Fruit fly (Drosophila melanogaster) whole organism, embryonic: ENCODE measurements around the gene Polr3A.

Experiments
- B-H1 ChIP-seq: fragments of 200-800 bp; sonication (Bioruptor generic); IDR thresholded peaks from 3 replicates; pipeline ENCODE4 v1.3.6; 2022; ENCODE audit warnings: missing biosample characterization, missing genetic modification characterization
- B-H2 ChIP-seq: fragments of 200-800 bp; sonication (Bioruptor generic); optimal IDR thresholded peaks from 2 replicates; lab custom pipeline; 2018; ENCODE audit warnings: missing biosample characterization, mild to moderate bottlenecking, missing genetic modification characterization
- Blimp-1 ChIP-seq: fragments of 200-800 bp; sonication (Bioruptor generic); optimal IDR thresholded peaks from 3 replicates; lab custom pipeline; 2018; ENCODE audit warnings: missing biosample characterization, missing genetic modification characterization, mild to moderate bottlenecking, moderate library complexity, missing genetic modification reagents
- CG13287 ChIP-seq: fragments of 200-800 bp; sonication (Bioruptor generic); IDR thresholded peaks from 2 replicates; pipeline ENCODE4 v1.3.6; 2022; ENCODE audit warnings: missing biosample characterization, missing genetic modification characterization; ENCODE audit not compliant: partially characterized antibody
- CG14860 ChIP-seq: fragments of 200-800 bp; sonication (Bioruptor generic); IDR thresholded peaks from 3 replicates; pipeline ENCODE4 v1.3.6; 2022; ENCODE audit warnings: missing biosample characterization, missing genetic modification characterization; ENCODE audit not compliant: partially characterized antibody
- CG17612 ChIP-seq: fragments of 200-800 bp; sonication (Bioruptor generic); IDR thresholded peaks from 2 replicates; pipeline ENCODE4 v1.3.6; 2022; ENCODE audit warnings: missing biosample characterization, missing genetic modification characterization
- CG18262 ChIP-seq: fragments of 200-800 bp; optimal IDR thresholded peaks from 3 replicates; lab custom pipeline; 2019; ENCODE audit warnings: missing biosample characterization, mild to moderate bottlenecking, missing genetic modification characterization, moderate library complexity
- CG18619 ChIP-seq: fragments of 200-800 bp; sonication (Bioruptor generic); optimal IDR thresholded peaks from 3 replicates; lab custom pipeline; 2017; ENCODE audit warnings: missing biosample characterization, mild to moderate bottlenecking, missing genetic modification characterization
- CG2199 ChIP-seq: fragments of 200-800 bp; sonication (Bioruptor generic); IDR thresholded peaks from 3 replicates; pipeline ENCODE4 v1.3.6; 2022; ENCODE audit warnings: missing biosample characterization, missing genetic modification characterization
- CG30431 ChIP-seq: fragments of 200-800 bp; sonication (Bioruptor generic); optimal IDR thresholded peaks from 2 replicates; lab custom pipeline; 2017; ENCODE audit warnings: missing biosample characterization, missing genetic modification characterization
- CG34224 ChIP-seq: fragments of 200-800 bp; sonication (Bioruptor generic); IDR thresholded peaks from 3 replicates; pipeline ENCODE4 v1.3.6; 2022; ENCODE audit warnings: missing biosample characterization, missing genetic modification characterization; ENCODE audit not compliant: partially characterized antibody
- CG3726 ChIP-seq: fragments of 200-800 bp; sonication (Bioruptor generic); IDR thresholded peaks from 3 replicates; pipeline ENCODE4, ENCODE4 v1.3.6; 2022; ENCODE audit warnings: missing biosample characterization, missing genetic modification characterization
- CG4707 ChIP-seq: fragments of 200-800 bp; sonication (Bioruptor generic); optimal IDR thresholded peaks from 2 replicates; lab custom pipeline; 2018; ENCODE audit warnings: missing biosample characterization, mild to moderate bottlenecking, missing genetic modification characterization, moderate library complexity
- CG6689 ChIP-seq: fragments of 200-800 bp; sonication (Bioruptor generic); IDR thresholded peaks from 2 replicates; pipeline ENCODE4 v1.3.6; 2022; ENCODE audit warnings: missing biosample characterization, missing genetic modification characterization
- CG6791 ChIP-seq: fragments of 200-800 bp; sonication (Bioruptor generic); IDR thresholded peaks from 3 replicates; pipeline ENCODE4 v1.3.6; 2022; ENCODE audit warnings: missing biosample characterization, missing genetic modification characterization; ENCODE audit not compliant: partially characterized antibody
- CG7987 ChIP-seq: fragments of 200-800 bp; sonication (Bioruptor generic); optimal IDR thresholded peaks from 2 replicates; lab custom pipeline; 2018; ENCODE audit warnings: missing biosample characterization, mild to moderate bottlenecking, missing genetic modification characterization, moderate library complexity
- CG8089 ChIP-seq: fragments of 200-800 bp; sonication (Bioruptor generic); optimal IDR thresholded peaks from 3 replicates; lab custom pipeline; 2016; ENCODE audit warnings: missing biosample characterization, missing genetic modification characterization
- CHES-1-like ChIP-seq: fragments of 200-800 bp; sonication (Bioruptor generic); optimal IDR thresholded peaks from 2 replicates; lab custom pipeline; 2016; ENCODE audit warnings: missing biosample characterization, missing genetic modification characterization
- CTCF ChIP-seq: fragments of 200-800 bp; sonication (Bioruptor generic); optimal IDR thresholded peaks from 2 replicates; lab custom pipeline; 2017; ENCODE audit warnings: missing biosample characterization, mild to moderate bottlenecking, missing genetic modification characterization, moderate library complexity
- Dll ChIP-seq: fragments of 200-800 bp; sonication (Bioruptor generic); IDR thresholded peaks from 4 replicates; pipeline ENCODE4 v1.3.6; 2022; ENCODE audit warnings: missing biosample characterization, missing genetic modification characterization; ENCODE audit not compliant: partially characterized antibody
- HLH3B ChIP-seq: fragments of 200-800 bp; sonication (Bioruptor generic); IDR thresholded peaks from 2 replicates; pipeline ENCODE4 v1.3.6; 2022; ENCODE audit warnings: missing biosample characterization, missing genetic modification characterization
- Hand ChIP-seq: fragments of 200-800 bp; sonication (Bioruptor generic); optimal IDR thresholded peaks from 2 replicates; lab custom pipeline; 2017; ENCODE audit warnings: mild to moderate bottlenecking, missing biosample characterization, missing genetic modification reagents, missing genetic modification characterization
- Hr78 ChIP-seq, 2 experiments: fragments of 200-800 bp in 1 of 2; fragments of >200 bp in 1 of 2; sonication (Bioruptor generic) in 1 of 2; optimal IDR thresholded peaks; 2 replicates each; lab custom pipeline; 2017 to 2019; ENCODE audit warnings: missing biosample characterization in 2 of 2, missing genetic modification characterization in 2 of 2, mild to moderate bottlenecking in 1 of 2, moderate library complexity in 1 of 2
- Lhr ChIP-seq: fragments of 200-800 bp; sonication (Bioruptor generic); optimal IDR thresholded peaks from 3 replicates; lab custom pipeline; 2017; ENCODE audit warnings: mild to moderate bottlenecking, missing biosample characterization, missing genetic modification reagents, missing genetic modification characterization
- Lpt ChIP-seq: fragments of >200 bp; optimal IDR thresholded peaks from 2 replicates; lab custom pipeline; 2018; ENCODE audit warnings: missing biosample characterization, missing genetic modification characterization
- MBD-R2 ChIP-seq: fragments of 200-800 bp; sonication (Bioruptor generic); IDR thresholded peaks from 2 replicates; pipeline ENCODE4 v1.3.6; 2022; ENCODE audit warnings: missing biosample characterization, missing genetic modification characterization
- aop ChIP-seq: fragments of 200-800 bp; sonication (Bioruptor generic); IDR thresholded peaks from 2 replicates; pipeline ENCODE4 v1.3.6; 2022; ENCODE audit warnings: missing biosample characterization, missing genetic modification characterization
- ap ChIP-seq: fragments of 200-800 bp; sonication (Bioruptor generic); IDR thresholded peaks from 2 replicates; pipeline ENCODE4 v1.3.6; 2022; ENCODE audit warnings: missing biosample characterization, missing genetic modification characterization
- ato ChIP-seq: fragments of 200-800 bp; sonication (Bioruptor generic); IDR thresholded peaks from 2 replicates; pipeline ENCODE4 v1.3.6; 2022; ENCODE audit warnings: missing biosample characterization, missing genetic modification characterization; ENCODE audit not compliant: partially characterized antibody
- chif ChIP-seq, 2 experiments: fragments of 200-800 bp; sonication (Bioruptor generic); optimal IDR thresholded peaks; 3 replicates each; lab custom pipeline; 2016; ENCODE audit warnings: missing biosample characterization in 2 of 2, missing genetic modification characterization in 2 of 2
- chm ChIP-seq: fragments of 200-800 bp; sonication (Bioruptor generic); IDR thresholded peaks from 2 replicates; pipeline ENCODE4 v1.3.6; 2022; ENCODE audit warnings: missing biosample characterization, missing genetic modification characterization
- dm ChIP-seq: fragments of 200-800 bp; sonication (Bioruptor generic); optimal IDR thresholded peaks from 3 replicates; lab custom pipeline; 2016; ENCODE audit warnings: missing biosample characterization, missing genetic modification characterization
- grn ChIP-seq: fragments of 200-800 bp; sonication (Bioruptor generic); optimal IDR thresholded peaks from 3 replicates; lab custom pipeline; 2017; ENCODE audit warnings: missing biosample characterization, missing genetic modification characterization
- kni ChIP-seq: fragments of 200-800 bp; sonication (Bioruptor generic); optimal IDR thresholded peaks from 3 replicates; lab custom pipeline; 2017; ENCODE audit warnings: mild to moderate bottlenecking, missing biosample characterization, missing genetic modification reagents, missing genetic modification characterization
- mam ChIP-seq: fragments of 200-800 bp; sonication (Bioruptor generic); optimal IDR thresholded peaks from 3 replicates; lab custom pipeline; 2016; ENCODE audit warnings: missing biosample characterization, missing genetic modification characterization
- mld ChIP-seq: fragments of 200-800 bp; sonication (Bioruptor generic); IDR thresholded peaks from 3 replicates; pipeline ENCODE4 v1.3.6; 2022; ENCODE audit warnings: missing biosample characterization, missing genetic modification characterization; ENCODE audit not compliant: partially characterized antibody
- nom ChIP-seq: fragments of 200-800 bp; sonication (Bioruptor generic); optimal IDR thresholded peaks from 2 replicates; lab custom pipeline; 2017; ENCODE audit warnings: missing biosample characterization, missing genetic modification characterization, mild to moderate bottlenecking, moderate library complexity, missing genetic modification reagents
- p53 ChIP-seq: fragments of 200-800 bp; sonication (Bioruptor generic); optimal IDR thresholded peaks from 2 replicates; lab custom pipeline; 2016; ENCODE audit warnings: missing biosample characterization, missing genetic modification characterization
- pho ChIP-seq: fragments of 200-800 bp; sonication (Bioruptor generic); optimal IDR thresholded peaks from 2 replicates; lab custom pipeline; 2016; ENCODE audit warnings: missing biosample characterization, missing genetic modification characterization
- pros ChIP-seq: fragments of 200-800 bp; sonication (Bioruptor generic); optimal IDR thresholded peaks from 3 replicates; lab custom pipeline; 2019; ENCODE audit warnings: missing biosample characterization, mild to moderate bottlenecking, missing genetic modification characterization, moderate library complexity
- pum ChIP-seq: fragments of 200-800 bp; sonication (Bioruptor generic); optimal IDR thresholded peaks from 2 replicates; lab custom pipeline; 2016; ENCODE audit warnings: missing biosample characterization, missing genetic modification characterization
- ranshi ChIP-seq: fragments of 200-800 bp; sonication (Bioruptor generic); IDR thresholded peaks from 2 replicates; pipeline ENCODE4 v1.3.6; 2022; ENCODE audit warnings: missing biosample characterization, missing genetic modification characterization
- shn ChIP-seq: fragments of 200-800 bp; sonication (Bioruptor generic); optimal IDR thresholded peaks from 3 replicates; lab custom pipeline; 2016; ENCODE audit warnings: missing biosample characterization, missing genetic modification characterization
- sim ChIP-seq: fragments of 200-800 bp; sonication (Bioruptor generic); IDR thresholded peaks from 2 replicates; pipeline ENCODE4 v1.3.6; 2022; ENCODE audit warnings: missing biosample characterization, missing genetic modification characterization
- sisA ChIP-seq: fragments of 200-800 bp; sonication (Bioruptor generic); IDR thresholded peaks from 2 replicates; pipeline ENCODE4 v1.3.6; 2022; ENCODE audit warnings: missing biosample characterization, missing genetic modification characterization
- so ChIP-seq: fragments of 200-800 bp; sonication (Bioruptor generic); IDR thresholded peaks from 3 replicates; pipeline ENCODE4 v1.3.6; 2022; ENCODE audit warnings: missing biosample characterization, missing genetic modification characterization
- sob ChIP-seq: fragments of 200-800 bp; sonication (Bioruptor generic); IDR thresholded peaks from 2 replicates; pipeline ENCODE4 v1.3.6; 2022; ENCODE audit warnings: missing biosample characterization, missing genetic modification characterization
- stwl ChIP-seq: fragments of 200-800 bp; sonication (Bioruptor generic); optimal IDR thresholded peaks from 3 replicates; lab custom pipeline; 2018; ENCODE audit warnings: missing biosample characterization, mild to moderate bottlenecking, missing genetic modification characterization, moderate library complexity
- wor ChIP-seq: fragments of 200-800 bp; sonication (Bioruptor generic); IDR thresholded peaks from 2 replicates; pipeline ENCODE4 v1.3.6; 2022; ENCODE audit warnings: missing biosample characterization, missing genetic modification characterization
- zfh2 ChIP-seq: fragments of 200-800 bp; sonication (Bioruptor generic); optimal IDR thresholded peaks from 2 replicates; lab custom pipeline; 2016; ENCODE audit warnings: missing biosample characterization, missing genetic modification characterization

The Polr3A gene

DNA sequence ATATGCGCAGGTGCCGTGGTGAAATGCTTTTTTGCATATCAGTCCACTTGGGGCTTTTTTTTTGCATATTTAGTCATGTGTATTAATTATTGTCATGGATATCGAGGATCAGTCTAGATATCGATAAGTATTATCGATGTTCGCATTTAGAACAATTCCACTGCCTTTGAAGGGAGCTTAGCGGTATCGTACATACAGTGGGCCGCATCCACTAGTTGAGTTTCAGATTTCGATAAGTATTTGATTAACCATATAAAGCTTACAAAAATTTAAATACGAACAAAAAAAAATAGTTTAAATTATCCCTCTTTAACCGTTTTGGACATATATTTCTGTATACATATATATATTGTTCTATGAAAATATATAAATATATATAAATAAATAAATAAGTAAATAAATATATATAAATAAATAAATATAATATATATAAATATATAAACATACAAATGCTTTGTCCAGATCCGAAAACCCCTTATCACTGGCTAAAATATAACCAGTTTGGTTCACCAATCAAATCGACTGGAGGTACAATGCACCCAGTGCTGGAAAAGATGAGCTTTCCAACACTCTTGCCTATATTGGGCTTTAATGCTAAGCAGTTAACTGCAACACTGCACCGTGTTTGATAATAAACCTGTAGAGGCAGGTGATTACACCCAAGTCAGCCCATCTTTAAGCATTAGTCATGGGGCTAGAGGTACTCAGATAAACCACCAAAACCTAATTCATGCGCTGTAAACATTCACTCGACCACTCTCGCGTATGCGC is 40.3 kb downstream of the Polr3A start (continued):
- TF ChIP-seq CG34224 (GFP tag; lab: Robert Waterston, UW) (peak; percentile 84), ato (GFP tag; lab: Robert Waterston, UW) (peak; percentile 55), mam (GFP tag; lab: Kevin White, UChicago) (peak; percentile 15), CG13287 (GFP tag; lab: Robert Waterston, UW) (peak; percentile 81), sob (GFP tag; lab: Robert Waterston, UW) (no peak), sisA (GFP tag; lab: Robert Waterston, UW) (no peak), shn (GFP tag; lab: Kevin White, UChicago) (no peak), B-H1 (GFP tag; lab: Robert Waterston, UW) (no peak), stwl (tag; lab: Kevin White, UChicago) (peak; percentile 42), grn (GFP tag; lab: Kevin White, UChicago) (no peak), HLH3B (GFP tag; lab: Robert Waterston, UW) (no peak), Hand (GFP tag; lab: Kevin White, UChicago) (no peak), pho (GFP tag; lab: Kevin White, UChicago) (no peak), ranshi (GFP tag; lab: Robert Waterston, UW) (0 out of 2 replicates have a peak, but pooled peaks have one; percentile 3), pros (GFP tag; lab: Kevin White, UChicago) (no peak), sim (GFP tag; lab: Robert Waterston, UW) (no peak), CG30431 (GFP tag; lab: Kevin White, UChicago) (no peak), CG6791 (GFP tag; lab: Robert Waterston, UW) (peak; percentile 85), pum (GFP tag; lab: Kevin White, UChicago) (no peak), MBD-R2 (GFP tag; lab: Robert Waterston, UW) (peak; percentile 44), B-H2 (GFP tag; lab: Kevin White, UChicago) (peak; percentile 31), mld (GFP tag; lab: Robert Waterston, UW) (0 out of 3 replicates have a peak, but pooled peaks have one; percentile 37), CG2199 (GFP tag; lab: Robert Waterston, UW) (no peak), Dll (GFP tag; lab: Robert Waterston, UW) (peak; percentile 75; the same call in 3 of the 4 replicates), CTCF (GFP tag; lab: Kevin White, UChicago) (no peak), Lhr (GFP tag; lab: Kevin White, UChicago) (no peak), CG18262 (tag; lab: Kevin White, UChicago) (peak; percentile 36), ap (GFP tag; lab: Robert Waterston, UW) (no peak), Lpt (GFP tag; lab: Kevin White, UChicago) (no peak), chm (GFP tag; lab: Robert Waterston, UW) (no peak), CG6689 (GFP tag; lab: Robert Waterston, UW) (no peak), aop (GFP tag; lab: Robert Waterston, UW) (no peak), CG17612 (GFP tag; lab: Robert Waterston, UW) (no peak), p53 (no peak), CG7987 (no peak), nom (GFP tag; lab: Kevin White, UChicago) (no peak), CG3726 (no peak), CG14860 (GFP tag; lab: Robert Waterston, UW) (peak; percentile 74), wor (GFP tag; lab: Robert Waterston, UW) (no peak), CG8089 (GFP tag; lab: Kevin White, UChicago) (no peak), chif (GFP tag; optimal IDR thresholded peaks at IDR 0.05; lab: Kevin White, UChicago) (no peak), CHES-1-like (GFP tag; lab: Kevin White, UChicago) (no peak), so (GFP tag; lab: Robert Waterston, UW) (no peak), kni (GFP tag; lab: Kevin White, UChicago) (no peak), Hr78 (GFP tag; optimal IDR thresholded peaks at IDR 0.05; lab: Kevin White, UChicago) (no peak), dm (GFP tag; lab: Kevin White, UChicago) (no peak), CG4707 (GFP tag; lab: Kevin White, UChicago) (peak; percentile 94), Blimp-1 (GFP tag; lab: Kevin White, UChicago) (no peak), CG18619 (no peak), zfh2 (GFP tag; lab: Kevin White, UChicago) (no peak)
